Fruit fly (Drosophila melanogaster): ENCODE results near the gene Sox21a.

DNA sequence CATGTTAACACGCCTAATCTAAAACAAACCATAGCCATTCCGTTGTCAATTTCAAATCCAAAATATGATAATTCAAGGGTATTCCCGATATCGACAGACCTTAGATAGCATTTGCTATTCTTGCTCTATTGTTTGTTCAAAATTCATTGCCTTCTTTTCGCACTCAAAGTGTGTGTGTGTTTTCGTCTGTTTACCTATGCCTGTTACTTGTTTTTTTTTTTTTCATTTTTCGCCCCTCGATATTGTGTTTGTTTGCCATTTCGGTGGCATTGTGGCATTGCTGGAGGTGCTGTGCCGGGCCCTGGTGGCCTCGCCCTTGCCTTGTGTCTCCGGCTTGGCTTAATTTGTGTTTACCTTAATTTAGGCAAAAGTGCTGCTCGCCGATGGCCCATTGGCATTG, 51.1 kb downstream of the Sox21a start:
- TF ChIP-seq cic (GFP tag; optimal IDR thresholded peaks at IDR 0.05) (no peak), CG11617 (GFP tag; optimal IDR thresholded peaks at IDR 0.05) (no peak), cnc (optimal IDR thresholded peaks at IDR 0.05) (no peak), bab1 (GFP tag; optimal IDR thresholded peaks at IDR 0.05) (no peak), CG12768 (GFP tag; optimal IDR thresholded peaks at IDR 0.05) (no peak), CG7101 (tag; optimal IDR thresholded peaks at IDR 0.05) (no peak)
